Worm (Caenorhabditis elegans): ENCODE results near the gene nhr-65.

The nhr-65 gene

ce11 chrV:18838799-18839354, at the start of gene nhr-65:
nhr-65 (plus strand) TSS chrV:18839304.
- TF ChIP-seq unc-62 (GFP tag; optimal IDR thresholded peaks at IDR 0.05), result no peak

ce11 chrV:18790658-18791057, 48.4 kb upstream of the nhr-65 start, which contains the start of gene nhr-231:
nhr-231 (plus strand) TSS chrV:18790958.
- TF ChIP-seq unc-62 (GFP tag; optimal IDR thresholded peaks at IDR 0.05), result no peak

ce11 chrV:18800811-18801210, 38.3 kb upstream of the nhr-65 start, which contains the start of gene nhr-170:
nhr-170 (minus strand) TSS chrV:18800826.
- no peak for TF ChIP-seq unc-62 (GFP tag; optimal IDR thresholded peaks at IDR 0.05)

ce11 chrV:18802077-18802476, 37.0 kb upstream of the nhr-65 start, which contains the start of gene C54E10.11:
C54E10.11 (minus strand) TSS chrV:18802177.
- no peak for TF ChIP-seq unc-62 (GFP tag; optimal IDR thresholded peaks at IDR 0.05)

- TF ChIP-seq unc-62 (GFP tag; optimal IDR thresholded peaks at IDR 0.05), result no peak
These were observed 35.8 kb upstream of the nhr-65 start, which contains the start of gene C54E10.10 for ce11 chrV:18803260-18803659. C54E10.10 (minus strand) TSS chrV:18803360.

- TF ChIP-seq unc-62 (GFP tag; optimal IDR thresholded peaks at IDR 0.05), result no peak
These were observed 32.7 kb upstream of the nhr-65 start, which contains the start of gene sri-10 for ce11 chrV:18806409-18806808. sri-10 (minus strand) TSS chrV:18806509.

- no peak for TF ChIP-seq unc-62 (GFP tag; optimal IDR thresholded peaks at IDR 0.05)
These were observed 30.5 kb upstream of the nhr-65 start, which contains the start of gene C54E10.6 for ce11 chrV:18808621-18809020. C54E10.6 (minus strand) TSS chrV:18808729.

- no peak for TF ChIP-seq unc-62 (GFP tag; optimal IDR thresholded peaks at IDR 0.05)
These were observed 28.4 kb upstream of the nhr-65 start, which contains the start of gene C54E10.3 for ce11 chrV:18810705-18811104. C54E10.3 (plus strand) TSS chrV:18811005.

ce11 chrV:18811360-18811759, 27.7 kb upstream of the nhr-65 start, which contains the start of gene C54E10.7:
C54E10.7 (plus strand) TSS chrV:18811660.
- TF ChIP-seq unc-62 (GFP tag; optimal IDR thresholded peaks at IDR 0.05), result no peak

ce11 chrV:18819643-18820042, 19.5 kb upstream of the nhr-65 start, which contains the start of gene ncs-5:
ncs-5 (plus strand) TSS chrV:18819766.
- no peak for TF ChIP-seq unc-62 (GFP tag; optimal IDR thresholded peaks at IDR 0.05)

ce11 chrV:18821569-18821968, 17.5 kb upstream of the nhr-65 start:
- no peak for TF ChIP-seq unc-62 (GFP tag; optimal IDR thresholded peaks at IDR 0.05)

ce11 chrV:18826445-18826844, 12.7 kb upstream of the nhr-65 start:
- TF ChIP-seq unc-62 (GFP tag; optimal IDR thresholded peaks at IDR 0.05), result no peak

ce11 chrV:18827374-18827773, 11.7 kb upstream of the nhr-65 start:
- TF ChIP-seq unc-62 (GFP tag; optimal IDR thresholded peaks at IDR 0.05), result no peak

ce11 chrV:18837125-18837524, 2.0 kb upstream of the nhr-65 start, which contains the start of gene cyp-33D3:
cyp-33D3 (minus strand) TSS chrV:18837225.
- TF ChIP-seq unc-62 (GFP tag; optimal IDR thresholded peaks at IDR 0.05), result no peak

ce11 chrV:18842468-18842867, 3.4 kb downstream of the nhr-65 start:
- no peak for TF ChIP-seq unc-62 (GFP tag; optimal IDR thresholded peaks at IDR 0.05)

- TF ChIP-seq unc-62 (GFP tag; optimal IDR thresholded peaks at IDR 0.05), result no peak
These were observed 7.4 kb downstream of the nhr-65 start, which contains the start of gene nhr-230 for ce11 chrV:18846480-18846879. nhr-230 (plus strand) TSS chrV:18846780.

- no peak for TF ChIP-seq unc-62 (GFP tag; optimal IDR thresholded peaks at IDR 0.05)
These were observed 9.5 kb downstream of the nhr-65 start for ce11 chrV:18848578-18848977.
